Worm (Caenorhabditis elegans) whole organism, late embryonic: ENCODE data around the gene hpo-33.

Experiments
- F13H6.1 ChIP-seq: sonication (generic microtip); optimal IDR thresholded peaks from 2 replicates; lab custom pipeline; 2016; ENCODE audit warnings: missing genetic modification characterization, missing compliant biosample characterization
- ceh-6 ChIP-seq: fragments of 200-800 bp; sonication (Bioruptor generic); optimal IDR thresholded peaks from 2 replicates; lab custom pipeline; 2018; ENCODE audit warnings: mild to moderate bottlenecking, missing genetic modification characterization, missing compliant biosample characterization
- ceh-9 ChIP-seq: sonication (generic microtip); optimal IDR thresholded peaks from 2 replicates; lab custom pipeline; 2016; ENCODE audit warnings: mild to moderate bottlenecking, missing genetic modification characterization, inconsistent platforms, missing compliant biosample characterization
- che-1 ChIP-seq: sonication (generic microtip); optimal IDR thresholded peaks from 2 replicates; lab custom pipeline; 2016; ENCODE audit warnings: mild to moderate bottlenecking, missing genetic modification characterization, missing compliant biosample characterization
- elt-4 ChIP-seq: sonication (generic microtip); optimal IDR thresholded peaks from 2 replicates; lab custom pipeline; 2016; ENCODE audit warnings: missing genetic modification characterization, missing compliant biosample characterization
- nfya-1 ChIP-seq: sonication (generic microtip); optimal IDR thresholded peaks from 2 replicates; lab custom pipeline; 2017; ENCODE audit warnings: missing genetic modification characterization, mild to moderate bottlenecking, missing compliant biosample characterization, antibody characterized with exemption, moderate library complexity
- nhr-11 ChIP-seq: fragments of 150-350 bp; optimal IDR thresholded peaks from 2 replicates; lab custom pipeline; 2014; ENCODE audit warnings: missing biosample characterization, missing genetic modification characterization
- pha-4 ChIP-seq: fragments of 150-350 bp; optimal IDR thresholded peaks from 2 replicates; lab custom pipeline; 2018; ENCODE audit warnings: missing biosample characterization, missing genetic modification reagents, missing genetic modification characterization
- ref-2 ChIP-seq: sonication (generic microtip); optimal IDR thresholded peaks from 2 replicates; lab custom pipeline; 2016; ENCODE audit warnings: missing genetic modification characterization, missing compliant biosample characterization
- syd-9 ChIP-seq: sonication (generic microtip); optimal IDR thresholded peaks from 2 replicates; lab custom pipeline; 2016; ENCODE audit warnings: mild to moderate bottlenecking, missing genetic modification characterization, moderate library complexity, missing compliant biosample characterization
- tbx-2 ChIP-seq: sonication (generic microtip); optimal IDR thresholded peaks from 2 replicates; lab custom pipeline; 2016; ENCODE audit warnings: missing genetic modification characterization, missing compliant biosample characterization

- no peak for TF ChIP-seq ceh-9 (tag; lab: Kevin White, UChicago)
- no peak for TF ChIP-seq elt-4 (tag; lab: Kevin White, UChicago)
- no peak for TF ChIP-seq nhr-11 (tag; lab: Kevin White, UChicago)
- no peak for TF ChIP-seq nfya-1 (tag; lab: Kevin White, UChicago)
- TF ChIP-seq pha-4 (tag; lab: Kevin White, UChicago): no peak
- no peak for TF ChIP-seq ceh-6 (GFP tag; lab: Kevin White, UChicago)
- TF ChIP-seq ref-2 (tag; lab: Kevin White, UChicago): no peak
- no peak for TF ChIP-seq syd-9
- no peak for TF ChIP-seq tbx-2 (tag; lab: Kevin White, UChicago)
- TF ChIP-seq F13H6.1: no peak
- no peak for TF ChIP-seq che-1
Observed at ce11 chrV:17035850-17036249, 6.5 kb upstream of the hpo-33 start, which contains the start of gene srz-94.
